Fruit fly (Drosophila melanogaster): ENCODE results near the gene beg.

The beg gene

DNA sequence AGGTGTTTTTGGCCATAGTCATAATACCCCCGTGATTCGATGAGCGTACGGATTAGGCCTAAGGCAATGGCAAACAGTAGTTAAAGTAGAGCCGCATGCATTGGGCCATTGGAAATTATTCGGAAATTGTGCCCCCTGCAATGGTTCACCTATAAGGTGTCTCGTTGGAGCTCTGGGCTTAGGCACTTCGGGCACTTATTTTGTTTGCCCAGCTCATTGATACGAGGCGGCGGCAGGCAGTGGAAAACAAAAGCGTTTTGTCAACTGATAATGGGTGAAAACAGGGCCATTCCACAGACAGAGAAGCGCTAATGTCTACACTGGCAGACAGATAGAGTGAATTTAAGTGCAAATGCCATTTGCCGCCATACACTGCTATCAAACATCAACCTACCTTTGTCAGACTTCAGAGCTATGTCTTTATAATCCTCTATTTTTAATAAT, 29.2 kb upstream of the beg start (continued):
- TF ChIP-seq wor (GFP tag; IDR thresholded peaks at IDR 0.05): peak; percentile 17; the same call in 1 of the 2 replicates
- 0 out of 2 replicates have a peak, but pooled peaks have one; percentile 14 for TF ChIP-seq seq (GFP tag; IDR thresholded peaks at IDR 0.05)
- TF ChIP-seq tna (GFP tag; IDR thresholded peaks at IDR 0.05; ENCODE audit: partially characterized antibody): no peak
- peak; percentile 50 for TF ChIP-seq CG9932 (GFP tag; IDR thresholded peaks at IDR 0.05)
- TF ChIP-seq Sin3A (optimal IDR thresholded peaks at IDR 0.05): no peak
- peak; percentile 39 for TF ChIP-seq exex (tag; optimal IDR thresholded peaks at IDR 0.05)
- peak; percentile 15 for TF ChIP-seq CG6813 (GFP tag; optimal IDR thresholded peaks at IDR 0.05)
- TF ChIP-seq lmd (GFP tag; IDR thresholded peaks at IDR 0.05): peak; percentile 30; the same call in 1 of the 2 replicates
- 0 out of 2 replicates have a peak, but pooled peaks have one; percentile 11 for TF ChIP-seq ssp (GFP tag; IDR thresholded peaks at IDR 0.05)
- peak; percentile 31; the same call in 1 of the 2 replicates for TF ChIP-seq Drgx (GFP tag; IDR thresholded peaks at IDR 0.05)
- TF ChIP-seq CTCF (GFP tag; optimal IDR thresholded peaks at IDR 0.05): no peak
- peak; percentile 59 for TF ChIP-seq lab (GFP tag; optimal IDR thresholded peaks at IDR 0.05)
- no peak for TF ChIP-seq nmo (GFP tag; optimal IDR thresholded peaks at IDR 0.05)
- peak; percentile 33 for TF ChIP-seq Hey (tag; optimal IDR thresholded peaks at IDR 0.05)
- no peak for TF ChIP-seq TFAM (GFP tag; optimal IDR thresholded peaks at IDR 0.05)
- no peak for TF ChIP-seq CG14965 (GFP tag; optimal IDR thresholded peaks at IDR 0.05; ENCODE audit: borderline replicate concordance)
- peak; percentile 9 for TF ChIP-seq Fer1 (GFP tag; optimal IDR thresholded peaks at IDR 0.05)
- no peak for TF ChIP-seq CG10366 (GFP tag; IDR thresholded peaks at IDR 0.05)
- TF ChIP-seq ems (GFP tag; optimal IDR thresholded peaks at IDR 0.05): no peak
- TF ChIP-seq CG7745 (tag; optimal IDR thresholded peaks at IDR 0.05): no peak
- no peak for TF ChIP-seq CG15269 (tag; optimal IDR thresholded peaks at IDR 0.05)
- peak; percentile 39 for TF ChIP-seq B-H2 (GFP tag; optimal IDR thresholded peaks at IDR 0.05)
- TF ChIP-seq sob (GFP tag; IDR thresholded peaks at IDR 0.05): 0 out of 2 replicates have a peak, but pooled peaks have one; percentile 43
- TF ChIP-seq Fer2 (tag; optimal IDR thresholded peaks at IDR 0.05): no peak
- no peak for TF ChIP-seq Oli (tag; optimal IDR thresholded peaks at IDR 0.05)

DNA sequence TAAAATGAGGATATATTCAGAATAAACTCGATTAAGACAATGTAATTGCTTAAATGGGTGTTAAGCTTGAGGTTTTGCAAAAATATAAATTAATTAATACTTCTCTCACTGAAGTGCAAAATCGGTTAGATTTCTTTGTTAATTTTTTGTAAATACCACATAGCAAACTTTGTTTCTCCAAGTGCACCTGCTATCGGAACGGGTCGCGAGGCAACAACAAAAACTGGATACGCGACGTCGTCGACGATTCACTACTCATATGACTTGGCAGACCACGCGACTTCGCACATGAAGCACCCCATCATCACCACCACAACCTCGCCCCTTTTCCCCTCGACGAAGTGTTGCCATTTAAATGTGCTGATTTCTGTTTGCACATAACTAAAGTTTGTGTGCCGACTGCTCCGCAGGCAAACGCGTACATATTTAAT, 28.4 kb upstream of the beg start:
- TF ChIP-seq dm (GFP tag; optimal IDR thresholded peaks at IDR 0.05): no peak
- TF ChIP-seq sqz (GFP tag; optimal IDR thresholded peaks at IDR 0.05): no peak
- TF ChIP-seq otp (GFP tag; IDR thresholded peaks at IDR 0.05): peak; percentile 40; the same call in 1 of the 3 replicates
- TF ChIP-seq CoRest (tag; optimal IDR thresholded peaks at IDR 0.05): peak; percentile 38
- TF ChIP-seq cg (GFP tag; optimal IDR thresholded peaks at IDR 0.05): no peak
- no peak for TF ChIP-seq trem (tag; optimal IDR thresholded peaks at IDR 0.05)
- 0 out of 2 replicates have a peak, but pooled peaks have one; percentile 36 for TF ChIP-seq CG32772 (GFP tag; IDR thresholded peaks at IDR 0.05)
- no peak for TF ChIP-seq Dll (GFP tag; IDR thresholded peaks at IDR 0.05; ENCODE audit: partially characterized antibody)
- no peak for TF ChIP-seq lola (GFP tag; optimal IDR thresholded peaks at IDR 0.05)
- no peak for TF ChIP-seq CG3995 (GFP tag; optimal IDR thresholded peaks at IDR 0.05)
- TF ChIP-seq gem (tag; optimal IDR thresholded peaks at IDR 0.05): peak; percentile 63
- TF ChIP-seq CG43689 (GFP tag; IDR thresholded peaks at IDR 0.05): no peak
- TF ChIP-seq CG11696 (GFP tag; IDR thresholded peaks at IDR 0.05): peak; percentile 31; the same call in 1 of the 2 replicates
- no peak for TF ChIP-seq CG31388 (GFP tag; optimal IDR thresholded peaks at IDR 0.05)
- TF ChIP-seq Optix (GFP tag; IDR thresholded peaks at IDR 0.05): peak; percentile 34; the same call in 1 of the 3 replicates
- TF ChIP-seq cato (GFP tag; optimal IDR thresholded peaks at IDR 0.05; ENCODE audit: borderline replicate concordance): no peak
- TF ChIP-seq emc (GFP tag; optimal IDR thresholded peaks at IDR 0.05): no peak
- no peak for TF ChIP-seq Ravus (GFP tag; IDR thresholded peaks at IDR 0.05)
- peak; percentile 72 for TF ChIP-seq mirr (GFP tag; optimal IDR thresholded peaks at IDR 0.05)
- peak; percentile 23 for TF ChIP-seq fd96Cb (tag; optimal IDR thresholded peaks at IDR 0.05)
- TF ChIP-seq CG17361 (GFP tag; IDR thresholded peaks at IDR 0.05): peak; percentile 39; the same call in 1 of the 3 replicates
- TF ChIP-seq CG6813 (GFP tag; optimal IDR thresholded peaks at IDR 0.05): no peak
- peak; percentile 1 for TF ChIP-seq CG6854 (GFP tag; optimal IDR thresholded peaks at IDR 0.05)
- TF ChIP-seq Rx (GFP tag; IDR thresholded peaks at IDR 0.05): 0 out of 2 replicates have a peak, but pooled peaks have one; percentile 28
- no peak for TF ChIP-seq CG13296 (GFP tag; optimal IDR thresholded peaks at IDR 0.05)
- no peak for TF ChIP-seq ara (GFP tag; IDR thresholded peaks at IDR 0.05)
- TF ChIP-seq CG33557 (GFP tag; optimal IDR thresholded peaks at IDR 0.05): no peak

All from whole organism, embryonic.